Fruit fly (Drosophila melanogaster): ENCODE data around the gene Cpr31A.

The Cpr31A gene

DNA sequence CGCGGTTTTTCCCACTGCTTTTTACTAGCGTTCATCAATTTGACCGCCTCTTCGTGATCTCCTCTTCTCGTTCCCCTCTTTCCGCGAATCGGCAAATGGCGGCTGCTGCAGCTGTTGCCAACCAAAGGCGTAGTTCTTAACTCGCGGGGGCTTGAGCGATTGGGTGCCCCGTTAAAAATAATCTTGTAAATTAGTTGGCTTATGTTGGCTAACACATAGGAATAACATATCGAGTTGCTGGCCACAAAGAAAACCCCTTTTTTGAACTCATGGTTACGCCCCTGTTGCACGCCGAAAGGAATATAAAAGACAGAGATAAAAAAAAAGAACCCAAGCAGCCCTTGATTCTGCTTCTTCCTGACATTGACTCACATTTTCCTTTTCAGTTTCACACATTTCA lies 3.2 kb downstream of the Cpr31A start:
- no peak for TF ChIP-seq psq (optimal IDR thresholded peaks at IDR 0.05)
- TF ChIP-seq pan (optimal IDR thresholded peaks at IDR 0.05) = no peak
- no peak for TF ChIP-seq CG8478 (optimal IDR thresholded peaks at IDR 0.05)
- TF ChIP-seq EcR (GFP tag; optimal IDR thresholded peaks at IDR 0.05) = no peak
- no peak for TF ChIP-seq Dll (optimal IDR thresholded peaks at IDR 0.05)
- no peak for TF ChIP-seq usp (GFP tag; optimal IDR thresholded peaks at IDR 0.05)

DNA sequence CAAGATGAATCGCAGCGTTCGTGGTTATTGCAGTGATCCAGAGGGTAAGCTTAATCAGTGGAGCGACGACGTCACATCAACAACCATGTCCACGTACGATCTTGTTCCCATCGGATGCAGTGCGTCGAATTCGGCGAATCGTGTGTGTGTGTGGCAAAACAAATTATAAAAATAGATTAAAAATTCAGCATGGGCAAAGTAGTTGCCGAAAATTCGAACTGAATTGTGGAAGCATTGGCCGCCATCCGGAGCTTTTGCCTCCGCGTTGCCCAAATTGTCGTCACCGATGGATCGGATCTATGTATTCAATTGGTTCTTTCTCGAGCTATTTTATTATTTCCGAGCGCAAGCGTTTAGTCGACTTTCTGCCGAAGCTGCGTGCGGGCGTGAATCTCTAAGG lies 6.5 kb downstream of the Cpr31A start, which contains the start of gene Spn31A:
Spn31A (plus strand) TSS at position 301 of the 400 bp plus-strand sequence.
- no peak for TF ChIP-seq CG8478 (optimal IDR thresholded peaks at IDR 0.05)
- TF ChIP-seq Dll (optimal IDR thresholded peaks at IDR 0.05) = no peak
- TF ChIP-seq pan (optimal IDR thresholded peaks at IDR 0.05) = no peak

DNA sequence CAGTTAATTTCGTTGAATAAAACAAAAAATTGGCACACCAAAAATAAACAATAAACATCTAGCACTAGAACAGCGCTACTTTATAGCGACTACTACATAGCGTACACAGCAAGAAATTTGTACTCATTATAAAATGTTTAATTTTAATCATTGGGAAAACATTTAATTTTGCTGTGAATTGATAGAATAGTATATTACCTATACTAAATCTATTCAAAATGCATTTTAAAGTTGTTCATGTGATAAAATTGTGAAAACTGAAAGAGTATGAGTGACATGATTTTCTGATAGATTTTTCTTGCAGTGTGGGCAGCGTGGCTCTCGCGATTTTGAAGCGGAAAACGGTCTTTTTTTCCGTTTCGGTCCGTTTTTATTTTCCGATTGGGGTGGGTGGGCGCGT lies 7.3 kb downstream of the Cpr31A start:
- TF ChIP-seq pan (optimal IDR thresholded peaks at IDR 0.05) = no peak
- no peak for TF ChIP-seq EcR (GFP tag; optimal IDR thresholded peaks at IDR 0.05)
- TF ChIP-seq CG8478 (optimal IDR thresholded peaks at IDR 0.05) = no peak
- no peak for TF ChIP-seq Dll (optimal IDR thresholded peaks at IDR 0.05)
- no peak for TF ChIP-seq usp (GFP tag; optimal IDR thresholded peaks at IDR 0.05)
- no peak for TF ChIP-seq psq (optimal IDR thresholded peaks at IDR 0.05)

DNA sequence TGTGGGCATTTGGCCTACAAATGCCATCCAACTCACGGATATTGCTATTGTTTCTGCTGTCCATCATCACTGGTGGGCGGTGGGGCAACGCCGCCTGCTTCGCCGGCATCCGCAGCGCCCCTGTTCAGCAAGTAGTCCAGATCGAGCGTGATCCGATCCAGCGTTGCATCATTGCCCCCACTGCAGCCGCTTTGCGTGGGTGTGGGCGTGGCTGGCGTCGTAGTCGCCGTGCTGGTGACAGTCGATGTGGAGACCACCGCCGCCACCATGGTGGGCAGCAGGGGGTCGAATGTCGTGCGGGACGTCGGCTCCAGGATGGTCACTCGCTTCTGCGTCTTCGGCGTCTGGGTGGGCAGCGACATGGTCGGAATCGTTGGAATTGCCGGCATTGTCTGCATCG lies 10.7 kb downstream of the Cpr31A start:
- TF ChIP-seq pan (optimal IDR thresholded peaks at IDR 0.05) (no peak), usp (GFP tag; optimal IDR thresholded peaks at IDR 0.05) (no peak), EcR (GFP tag; optimal IDR thresholded peaks at IDR 0.05) (no peak), psq (optimal IDR thresholded peaks at IDR 0.05) (no peak), CG8478 (optimal IDR thresholded peaks at IDR 0.05) (no peak), Dll (optimal IDR thresholded peaks at IDR 0.05) (no peak)

DNA sequence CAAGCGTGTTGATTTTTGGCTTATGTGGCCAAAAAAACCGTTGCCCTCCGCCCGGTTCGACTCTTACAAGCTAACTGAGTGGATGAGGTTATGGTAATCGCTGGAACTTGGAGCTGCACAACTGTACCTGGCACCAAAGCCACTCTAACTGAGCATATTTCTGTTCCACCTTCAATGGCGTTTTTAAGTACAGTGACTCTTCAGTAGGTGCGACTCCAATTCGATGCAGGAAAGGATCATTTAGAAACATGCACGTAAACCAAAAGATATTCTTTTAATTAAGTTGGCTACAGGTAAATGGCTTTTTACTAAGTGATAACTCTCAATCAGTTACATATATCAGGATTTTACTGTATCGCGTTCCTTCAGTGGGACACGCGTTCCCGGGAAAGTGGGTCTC lies 38.3 kb downstream of the Cpr31A start, which contains the start of gene CG13133:
CG13133 (minus strand) TSS at position 101 of the 400 bp plus-strand sequence.
- no peak for TF ChIP-seq Dll (optimal IDR thresholded peaks at IDR 0.05)
- no peak for TF ChIP-seq pan (optimal IDR thresholded peaks at IDR 0.05)
- no peak for TF ChIP-seq psq (optimal IDR thresholded peaks at IDR 0.05)
- TF ChIP-seq EcR (GFP tag; optimal IDR thresholded peaks at IDR 0.05) = no peak
- no peak for TF ChIP-seq CG8478 (optimal IDR thresholded peaks at IDR 0.05)
- no peak for TF ChIP-seq usp (GFP tag; optimal IDR thresholded peaks at IDR 0.05)

DNA sequence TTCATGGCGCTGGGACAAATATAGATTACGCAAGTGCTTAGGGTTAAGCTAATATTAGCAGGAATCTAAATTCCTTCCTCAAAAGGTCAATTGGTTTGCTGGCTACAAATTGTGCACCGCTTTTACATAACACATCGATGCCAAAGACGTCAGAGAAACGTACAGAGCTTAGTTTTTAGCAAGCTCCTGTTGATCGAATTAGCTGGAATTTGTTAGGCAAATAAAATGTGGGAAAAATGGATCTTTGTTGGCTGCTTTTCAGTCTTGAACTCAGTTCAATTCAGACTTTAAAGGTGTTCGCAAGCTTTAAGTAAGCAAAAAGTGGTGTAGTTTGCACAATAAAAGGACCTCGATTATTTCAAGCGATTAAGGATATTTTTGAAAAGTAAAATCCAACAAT lies 39.8 kb downstream of the Cpr31A start, which contains the start of gene CG34109:
CG34109 (plus strand) TSS at position 301 of the 400 bp plus-strand sequence.
- TF ChIP-seq usp (GFP tag; optimal IDR thresholded peaks at IDR 0.05) (no peak), psq (optimal IDR thresholded peaks at IDR 0.05) (no peak), CG8478 (optimal IDR thresholded peaks at IDR 0.05) (no peak)

DNA sequence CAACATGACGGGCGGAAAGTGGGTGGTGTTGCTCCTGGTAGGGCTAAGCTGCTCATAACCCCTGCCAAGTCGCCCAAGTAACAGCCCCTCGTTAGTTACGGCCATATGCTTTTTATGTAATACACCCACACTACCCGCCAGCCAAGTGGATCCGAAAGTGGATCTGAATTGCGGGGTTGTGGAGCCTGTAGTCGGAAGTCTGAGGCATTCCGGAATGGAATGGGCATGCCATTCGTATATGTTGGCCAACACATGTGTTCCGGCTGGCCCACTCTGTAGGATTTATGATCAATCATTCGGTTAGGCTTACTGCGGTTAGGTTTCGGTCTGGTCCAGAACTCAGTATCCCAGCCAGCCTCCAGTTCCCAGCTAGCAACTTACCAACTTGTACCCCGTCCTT lies 42.1 kb downstream of the Cpr31A start:
- no peak for TF ChIP-seq psq (optimal IDR thresholded peaks at IDR 0.05)
- TF ChIP-seq EcR (GFP tag; optimal IDR thresholded peaks at IDR 0.05) = no peak
- no peak for TF ChIP-seq usp (GFP tag; optimal IDR thresholded peaks at IDR 0.05)
- no peak for TF ChIP-seq Dll (optimal IDR thresholded peaks at IDR 0.05)
- no peak for TF ChIP-seq pan (optimal IDR thresholded peaks at IDR 0.05)
- no peak for TF ChIP-seq CG8478 (optimal IDR thresholded peaks at IDR 0.05)

Measured in whole organism.